Fruit fly (Drosophila melanogaster) whole organism, embryonic: Measurements from ENCODE around the gene prt.

Experiments used
- Aef1 ChIP-seq: fragments of 200-800 bp; sonication (Bioruptor generic); IDR thresholded peaks from 3 replicates; pipeline ENCODE4 v1.3.6; 2022; ENCODE audit warnings: missing biosample characterization, missing genetic modification characterization
- CG10209 ChIP-seq: fragments of 200-800 bp; sonication (Bioruptor generic); optimal IDR thresholded peaks from 3 replicates; lab custom pipeline; 2017; ENCODE audit warnings: missing biosample characterization, mild to moderate bottlenecking, missing genetic modification characterization, missing genetic modification reagents
- CG10979 ChIP-seq: fragments of 200-800 bp; sonication (Bioruptor generic); optimal IDR thresholded peaks from 2 replicates; lab custom pipeline; 2018; ENCODE audit warnings: missing biosample characterization, mild to moderate bottlenecking, missing genetic modification characterization, moderate library complexity
- CG11093 ChIP-seq: fragments of 200-800 bp; sonication (Bioruptor generic); IDR thresholded peaks from 3 replicates; pipeline ENCODE4 v1.3.6; 2022; ENCODE audit warnings: missing biosample characterization, missing genetic modification characterization
- CG11696 ChIP-seq: fragments of 200-800 bp; sonication (Bioruptor generic); IDR thresholded peaks from 2 replicates; pipeline ENCODE4 v1.3.6; 2022; ENCODE audit warnings: missing biosample characterization, missing genetic modification characterization
- CG11723 ChIP-seq: fragments of 200-800 bp; sonication (Bioruptor generic); optimal IDR thresholded peaks from 2 replicates; lab custom pipeline; 2017; ENCODE audit warnings: missing biosample characterization, mild to moderate bottlenecking, missing genetic modification characterization
- CG12391 ChIP-seq: fragments of 200-800 bp; sonication (Bioruptor generic); optimal IDR thresholded peaks from 3 replicates; lab custom pipeline; 2018; ENCODE audit warnings: missing biosample characterization, mild to moderate bottlenecking, missing genetic modification characterization, moderate library complexity
- CG13287 ChIP-seq: fragments of 200-800 bp; sonication (Bioruptor generic); IDR thresholded peaks from 2 replicates; pipeline ENCODE4 v1.3.6; 2022; ENCODE audit warnings: missing biosample characterization, missing genetic modification characterization; ENCODE audit not compliant: partially characterized antibody
- CG13424 ChIP-seq: fragments of 200-800 bp; sonication (Bioruptor generic); optimal IDR thresholded peaks from 2 replicates; lab custom pipeline; 2019; ENCODE audit warnings: missing biosample characterization, mild to moderate bottlenecking, missing genetic modification characterization, moderate library complexity
- CG14014 ChIP-seq: fragments of 200-800 bp; sonication (Bioruptor generic); IDR thresholded peaks from 2 replicates; pipeline ENCODE4 v1.3.6; 2022; ENCODE audit warnings: missing biosample characterization, missing genetic modification characterization
- CG18619 ChIP-seq: fragments of 200-800 bp; sonication (Bioruptor generic); optimal IDR thresholded peaks from 3 replicates; lab custom pipeline; 2017; ENCODE audit warnings: missing biosample characterization, mild to moderate bottlenecking, missing genetic modification characterization
- CG2712 ChIP-seq: fragments of 200-800 bp; optimal IDR thresholded peaks from 3 replicates; lab custom pipeline; 2019; ENCODE audit warnings: missing biosample characterization, mild to moderate bottlenecking, missing genetic modification characterization, moderate library complexity
- CG31388 ChIP-seq: fragments of 200-800 bp; sonication (Bioruptor generic); optimal IDR thresholded peaks from 2 replicates; lab custom pipeline; 2016; ENCODE audit warnings: missing biosample characterization, missing genetic modification characterization
- CG3838 ChIP-seq: fragments of 200-800 bp; sonication (Bioruptor generic); optimal IDR thresholded peaks from 3 replicates; lab custom pipeline; 2016; ENCODE audit warnings: missing biosample characterization, missing genetic modification characterization
- CG43689 ChIP-seq: fragments of 200-800 bp; sonication (Bioruptor generic); IDR thresholded peaks from 2 replicates; pipeline ENCODE4 v1.3.6; 2022; ENCODE audit warnings: missing biosample characterization, missing genetic modification characterization
- CG8089 ChIP-seq: fragments of 200-800 bp; sonication (Bioruptor generic); optimal IDR thresholded peaks from 3 replicates; lab custom pipeline; 2016; ENCODE audit warnings: missing biosample characterization, missing genetic modification characterization
- Camta ChIP-seq: fragments of 200-800 bp; sonication (Bioruptor generic); optimal IDR thresholded peaks from 2 replicates; lab custom pipeline; 2016; ENCODE audit warnings: missing biosample characterization, missing genetic modification characterization
- CkIIα-i1 ChIP-seq: fragments of 200-800 bp; sonication (Bioruptor generic); IDR thresholded peaks from 2 replicates; pipeline ENCODE4 v1.3.6; 2022; ENCODE audit warnings: missing biosample characterization, missing genetic modification characterization
- D19B ChIP-seq: fragments of 200-800 bp; sonication (Bioruptor generic); optimal IDR thresholded peaks from 2 replicates; lab custom pipeline; 2017; ENCODE audit warnings: missing biosample characterization, mild to moderate bottlenecking, missing genetic modification characterization
- Doc2 ChIP-seq: fragments of 200-800 bp; sonication (Bioruptor generic); IDR thresholded peaks from 2 replicates; pipeline ENCODE4 v1.3.6; 2022; ENCODE audit warnings: missing biosample characterization, missing genetic modification characterization
- Doc3 ChIP-seq: fragments of 200-800 bp; sonication (Bioruptor generic); IDR thresholded peaks from 3 replicates; pipeline ENCODE4 v1.3.6; 2022; ENCODE audit warnings: missing biosample characterization, missing genetic modification characterization; ENCODE audit not compliant: partially characterized antibody
- Eip74EF ChIP-seq, 2 experiments: fragments of 200-800 bp in 1 of 2; fragments of >200 bp in 1 of 2; sonication (Bioruptor generic) in 1 of 2; optimal IDR thresholded peaks; 2 replicates each; lab custom pipeline; 2017 to 2019; ENCODE audit warnings: missing biosample characterization in 2 of 2, missing genetic modification characterization in 2 of 2, mild to moderate bottlenecking in 1 of 2, moderate library complexity in 1 of 2
- Gsc ChIP-seq: fragments of 200-800 bp; sonication (Bioruptor generic); IDR thresholded peaks from 2 replicates; pipeline ENCODE4 v1.3.6; 2022; ENCODE audit warnings: missing biosample characterization, missing genetic modification characterization
- Gug ChIP-seq: fragments of 200-800 bp; sonication (Bioruptor generic); IDR thresholded peaks from 4 replicates; pipeline ENCODE4 v1.3.6; 2022; ENCODE audit warnings: missing biosample characterization, missing genetic modification characterization
- Hr78 ChIP-seq, 2 experiments: fragments of 200-800 bp in 1 of 2; fragments of >200 bp in 1 of 2; sonication (Bioruptor generic) in 1 of 2; optimal IDR thresholded peaks; 2 replicates each; lab custom pipeline; 2017 to 2019; ENCODE audit warnings: missing biosample characterization in 2 of 2, missing genetic modification characterization in 2 of 2, mild to moderate bottlenecking in 1 of 2, moderate library complexity in 1 of 2
- Lim3 ChIP-seq: fragments of 200-800 bp; sonication (Bioruptor generic); IDR thresholded peaks from 2 replicates; pipeline ENCODE4 v1.3.6; 2022; ENCODE audit warnings: missing biosample characterization, missing genetic modification characterization
- NC2β ChIP-seq: fragments of 200-800 bp; sonication (Bioruptor generic); optimal IDR thresholded peaks from 2 replicates; lab custom pipeline; 2016; ENCODE audit warnings: missing biosample characterization, missing genetic modification characterization
- Taf1 ChIP-seq: fragments of 200-800 bp; sonication (Bioruptor generic); IDR thresholded peaks from 2 replicates; pipeline ENCODE4 v1.3.6; 2022; ENCODE audit warnings: missing biosample characterization, missing genetic modification characterization
- aop ChIP-seq: fragments of 200-800 bp; sonication (Bioruptor generic); IDR thresholded peaks from 2 replicates; pipeline ENCODE4 v1.3.6; 2022; ENCODE audit warnings: missing biosample characterization, missing genetic modification characterization
- ara ChIP-seq: fragments of 200-800 bp; sonication (Bioruptor generic); IDR thresholded peaks from 2 replicates; pipeline ENCODE4 v1.3.6; 2022; ENCODE audit warnings: missing biosample characterization, missing genetic modification characterization
- ash1 ChIP-seq: fragments of 200-800 bp; sonication (Bioruptor generic); optimal IDR thresholded peaks from 2 replicates; lab custom pipeline; 2018; ENCODE audit warnings: missing biosample characterization, mild to moderate bottlenecking, missing genetic modification characterization
- bcd ChIP-seq: fragments of 200-800 bp; sonication (Bioruptor generic); optimal IDR thresholded peaks from 2 replicates; lab custom pipeline; 2017; ENCODE audit warnings: missing biosample characterization, mild to moderate bottlenecking, missing genetic modification characterization
- bigmax ChIP-seq: fragments of 200-800 bp; sonication (Bioruptor generic); optimal IDR thresholded peaks from 2 replicates; lab custom pipeline; 2018; ENCODE audit warnings: missing biosample characterization, mild to moderate bottlenecking, missing genetic modification characterization
- cad ChIP-seq: fragments of >200 bp; optimal IDR thresholded peaks from 2 replicates; lab custom pipeline; 2017; ENCODE audit warnings: missing biosample characterization, missing genetic modification characterization
- corto ChIP-seq: fragments of 200-800 bp; sonication (Bioruptor generic); optimal IDR thresholded peaks from 2 replicates; lab custom pipeline; 2016; ENCODE audit warnings: missing biosample characterization, mild to moderate bottlenecking, missing genetic modification characterization, moderate library complexity
- croc ChIP-seq: fragments of 200-800 bp; sonication (Bioruptor generic); conservative IDR thresholded peaks from 3 replicates; pipeline ENCODE4 v1.3.6; 2022; ENCODE audit warnings: missing biosample characterization, missing genetic modification characterization
- hbn ChIP-seq: fragments of 200-800 bp; sonication (Bioruptor generic); IDR thresholded peaks from 2 replicates; pipeline ENCODE4 v1.3.6; 2022; ENCODE audit warnings: missing biosample characterization, missing genetic modification characterization; ENCODE audit not compliant: partially characterized antibody
- hth ChIP-seq: fragments of >200 bp; optimal IDR thresholded peaks from 2 replicates; lab custom pipeline; 2017; ENCODE audit warnings: inconsistent platforms
- lilli ChIP-seq: fragments of 200-800 bp; sonication (Bioruptor generic); optimal IDR thresholded peaks from 3 replicates; lab custom pipeline; 2016; ENCODE audit warnings: missing biosample characterization, missing genetic modification characterization
- lola ChIP-seq, 3 experiments: fragments of >200 bp in 2 of 3; fragments of 200-800 bp in 1 of 3; sonication (Bioruptor generic) in 1 of 3; optimal IDR thresholded peaks; 2 replicates each; lab custom pipeline; 2017 to 2019; ENCODE audit warnings: missing biosample characterization in 3 of 3, missing genetic modification characterization in 3 of 3, mild to moderate bottlenecking in 1 of 3, moderate library complexity in 1 of 3
- nau ChIP-seq: fragments of 200-800 bp; sonication (Bioruptor generic); optimal IDR thresholded peaks from 3 replicates; lab custom pipeline; 2017; ENCODE audit warnings: missing biosample characterization, mild to moderate bottlenecking, missing genetic modification characterization, missing genetic modification reagents
- p53 ChIP-seq: fragments of 200-800 bp; sonication (Bioruptor generic); optimal IDR thresholded peaks from 2 replicates; lab custom pipeline; 2016; ENCODE audit warnings: missing biosample characterization, missing genetic modification characterization
- pb ChIP-seq: fragments of 200-800 bp; sonication (Bioruptor generic); optimal IDR thresholded peaks from 3 replicates; lab custom pipeline; 2016; ENCODE audit warnings: missing biosample characterization, missing genetic modification characterization
- repo ChIP-seq: fragments of 200-800 bp; sonication (Bioruptor generic); optimal IDR thresholded peaks from 2 replicates; lab custom pipeline; 2016; ENCODE audit warnings: missing biosample characterization, missing genetic modification characterization
- sob ChIP-seq: fragments of 200-800 bp; sonication (Bioruptor generic); IDR thresholded peaks from 2 replicates; pipeline ENCODE4 v1.3.6; 2022; ENCODE audit warnings: missing biosample characterization, missing genetic modification characterization
- sr ChIP-seq: fragments of 200-800 bp; sonication (Bioruptor generic); IDR thresholded peaks from 3 replicates; pipeline ENCODE4 v1.3.6; 2022; ENCODE audit warnings: missing biosample characterization, missing genetic modification characterization
- tap ChIP-seq: fragments of 200-800 bp; optimal IDR thresholded peaks from 3 replicates; lab custom pipeline; 2019; ENCODE audit warnings: missing biosample characterization, mild to moderate bottlenecking, missing genetic modification characterization, moderate library complexity
- wek ChIP-seq: fragments of 200-800 bp; sonication (Bioruptor generic); optimal IDR thresholded peaks from 3 replicates; lab custom pipeline; 2018; ENCODE audit warnings: missing biosample characterization, mild to moderate bottlenecking, missing genetic modification characterization, moderate library complexity
- zen ChIP-seq: fragments of 200-800 bp; sonication (Bioruptor generic); optimal IDR thresholded peaks from 3 replicates; lab custom pipeline; 2018; ENCODE audit warnings: missing biosample characterization, mild to moderate bottlenecking, missing genetic modification characterization, moderate library complexity

prt gene

dm6 chr3R:23709508-23710208 is 10.8 kb upstream of the prt start, which contains the start of gene CG10301 (continued):
- TF ChIP-seq nau (GFP tag; lab: Kevin White, UChicago), result peak; percentile 79
- TF ChIP-seq tap (tag; lab: Kevin White, UChicago), result peak; percentile 0
- TF ChIP-seq CG8089 (GFP tag; lab: Kevin White, UChicago), result peak; percentile 41
- TF ChIP-seq lilli, result peak; percentile 39
- no peak for TF ChIP-seq hth (lab: Kevin White, UChicago)
- no peak for TF ChIP-seq p53 (GFP tag; lab: Kevin White, UChicago)
- TF ChIP-seq CG31388 (GFP tag; lab: Kevin White, UChicago), result no peak
- TF ChIP-seq Lim3, result no peak
- peak; percentile 25; the same call in 1 of the 2 replicates for TF ChIP-seq Gsc (GFP tag; lab: Robert Waterston, UW)
- TF ChIP-seq lola (GFP tag; optimal IDR thresholded peaks at IDR 0.05; lab: Kevin White, UChicago), result peak in 1 of 3 experiments; percentile 81
- TF ChIP-seq corto (GFP tag; lab: Kevin White, UChicago), result no peak
- no peak for TF ChIP-seq Doc3 (GFP tag; lab: Robert Waterston, UW)
- TF ChIP-seq Camta (GFP tag; lab: Kevin White, UChicago), result peak; percentile 50
- TF ChIP-seq Gug (GFP tag; lab: Robert Waterston, UW), result peak; percentile 18; the same call in 2 of the 4 replicates
- TF ChIP-seq CG43689, result no peak
- TF ChIP-seq CG3838 (GFP tag; lab: Kevin White, UChicago), result no peak
- peak; percentile 1 for TF ChIP-seq CG11723
- no peak for TF ChIP-seq ash1 (GFP tag; lab: Kevin White, UChicago)
- no peak for TF ChIP-seq CG18619
- TF ChIP-seq croc (GFP tag; lab: Robert Waterston, UW), result peak; percentile 42; the same call in 1 of the 3 replicates
- TF ChIP-seq sob (GFP tag; lab: Robert Waterston, UW), result peak; percentile 26; the same call in 1 of the 2 replicates
- TF ChIP-seq wek (GFP tag; lab: Kevin White, UChicago), result peak; percentile 10
- TF ChIP-seq NC2β (GFP tag; lab: Kevin White, UChicago), result peak; percentile 54
- TF ChIP-seq pb (GFP tag; lab: Kevin White, UChicago), result no peak
- TF ChIP-seq Doc2, result no peak
- no peak; the same call in 2 of the 3 replicates for TF ChIP-seq Aef1 (GFP tag; lab: Robert Waterston, UW)
- no peak for TF ChIP-seq bigmax
- no peak for TF ChIP-seq cad (GFP tag; lab: Kevin White, UChicago)
- TF ChIP-seq CG11093 (GFP tag; lab: Robert Waterston, UW), result no peak
- peak; percentile 77 for TF ChIP-seq CG2712
- TF ChIP-seq CG14014 (GFP tag; lab: Robert Waterston, UW), result no peak
- no peak for TF ChIP-seq hbn (GFP tag; lab: Robert Waterston, UW)
- TF ChIP-seq CG10979 (tag; lab: Kevin White, UChicago), result peak; percentile 82
- peak in 1 of 2 experiments; percentile 20 for TF ChIP-seq Eip74EF (GFP tag; optimal IDR thresholded peaks at IDR 0.05; lab: Kevin White, UChicago)
- TF ChIP-seq repo (GFP tag; lab: Kevin White, UChicago), result no peak
- peak; percentile 84 for TF ChIP-seq zen (tag; lab: Kevin White, UChicago)
- no peak for TF ChIP-seq sr
- no peak for TF ChIP-seq D19B
- no peak for TF ChIP-seq CG13287 (GFP tag; lab: Robert Waterston, UW)
- TF ChIP-seq aop (GFP tag; lab: Robert Waterston, UW), result 0 out of 2 replicates have a peak, but pooled peaks have one; percentile 38
- no peak for TF ChIP-seq CkIIα-i1
- TF ChIP-seq Taf1 (GFP tag; lab: Robert Waterston, UW), result no peak
- peak; percentile 49 for TF ChIP-seq bcd (GFP tag; lab: Kevin White, UChicago)
- peak; percentile 84 for TF ChIP-seq ara (GFP tag; lab: Robert Waterston, UW)
- TF ChIP-seq Hr78 (GFP tag; optimal IDR thresholded peaks at IDR 0.05; lab: Kevin White, UChicago), result no peak
- TF ChIP-seq CG12391, result peak; percentile 72
- TF ChIP-seq CG10209 (GFP tag; lab: Kevin White, UChicago), result peak; percentile 67
- no peak for TF ChIP-seq CG11696
- peak; percentile 60 for TF ChIP-seq CG13424 (tag; lab: Kevin White, UChicago)
